Worm (Caenorhabditis elegans): Measurements from ENCODE around the gene acbp-5.

DNA sequence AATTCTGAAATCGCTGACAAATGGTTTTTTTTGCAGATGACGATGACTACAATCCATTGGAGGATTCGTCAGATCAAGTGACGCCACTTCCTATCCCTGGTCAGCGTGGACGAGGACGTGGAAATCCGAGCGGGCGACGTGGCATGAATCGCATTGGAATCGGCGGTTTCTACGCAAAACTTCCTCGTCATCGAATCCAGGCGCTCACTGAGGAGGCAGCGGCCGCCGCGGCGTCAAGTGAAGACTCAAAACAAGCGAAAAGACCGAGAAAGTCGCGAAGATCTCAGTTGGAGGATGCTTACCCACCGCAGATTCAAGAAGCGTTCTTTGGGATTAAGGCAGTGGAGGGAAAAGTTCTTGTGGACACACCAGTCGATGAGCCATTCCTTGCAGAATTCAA lies 7.1 kb upstream of the acbp-5 start:
- no peak for TF ChIP-seq tab-1 (GFP tag; IDR thresholded peaks at IDR 0.05)
- no peak for TF ChIP-seq med-1 (GFP tag; optimal IDR thresholded peaks at IDR 0.05; ENCODE audit: insufficient read depth)
- no peak for TF ChIP-seq klf-2 (GFP tag; conservative IDR thresholded peaks at IDR 0.05)
- no peak for TF ChIP-seq ref-1 (GFP tag; conservative IDR thresholded peaks at IDR 0.05)
- TF ChIP-seq cog-1 (tag; optimal IDR thresholded peaks at IDR 0.05) = no peak
- no peak for TF ChIP-seq flt-1 (GFP tag; IDR thresholded peaks at IDR 0.05)
- TF ChIP-seq ztf-29 (GFP tag; IDR thresholded peaks at IDR 0.05) = no peak
- TF ChIP-seq ztf-23 (GFP tag; IDR thresholded peaks at IDR 0.05) = no peak
- no peak for TF ChIP-seq T22C8.4 (GFP tag; IDR thresholded peaks at IDR 0.05)
